Fruit fly (Drosophila melanogaster): Measurements from ENCODE around the gene Tsp66E.
A peak's percentile ranks its signal among the peaks of the same experiment; 100 is the strongest.

Tsp66E gene

dm6 chr3L:8878388-8878787, 33.9 kb upstream of the Tsp66E start:
- TF ChIP-seq CG17186 (GFP tag; optimal IDR thresholded peaks at IDR 0.05) (no peak), Asciz (GFP tag; optimal IDR thresholded peaks at IDR 0.05) (no peak), CG12104 (GFP tag; optimal IDR thresholded peaks at IDR 0.05) (no peak), Awh (GFP tag; IDR thresholded peaks at IDR 0.05) (no peak), CG13287 (GFP tag; IDR thresholded peaks at IDR 0.05; ENCODE audit: partially characterized antibody) (no peak), vfl (GFP tag; optimal IDR thresholded peaks at IDR 0.05) (no peak), hbn (GFP tag; IDR thresholded peaks at IDR 0.05; ENCODE audit: partially characterized antibody) (no peak), CG6854 (GFP tag; optimal IDR thresholded peaks at IDR 0.05) (no peak), CG11398 (GFP tag; optimal IDR thresholded peaks at IDR 0.05) (no peak), Usf (GFP tag; optimal IDR thresholded peaks at IDR 0.05) (no peak), z (GFP tag; IDR thresholded peaks at IDR 0.05) (no peak), CG11093 (GFP tag; IDR thresholded peaks at IDR 0.05) (no peak)

- TF ChIP-seq CG14667 (GFP tag; IDR thresholded peaks at IDR 0.05) (no peak), Side (GFP tag; optimal IDR thresholded peaks at IDR 0.05) (no peak), her (GFP tag; optimal IDR thresholded peaks at IDR 0.05) (no peak), Ets65A (GFP tag) (peak; percentile 62), Camta (GFP tag; optimal IDR thresholded peaks at IDR 0.05) (no peak)
These were observed 32.8 kb upstream of the Tsp66E start for dm6 chr3L:8879465-8879864.

- TF ChIP-seq bsh (GFP tag; optimal IDR thresholded peaks at IDR 0.05), result peak in 1 of 2 experiments; percentile 73
- peak; percentile 68 for TF ChIP-seq Ets65A (GFP tag)
- no peak for TF ChIP-seq CG8388 (GFP tag; optimal IDR thresholded peaks at IDR 0.05)
- no peak for TF ChIP-seq Lhr (GFP tag; optimal IDR thresholded peaks at IDR 0.05)
- no peak for TF ChIP-seq knrl (GFP tag; IDR thresholded peaks at IDR 0.05; ENCODE audit: partially characterized antibody)
These were observed 30.4 kb upstream of the Tsp66E start for dm6 chr3L:8881778-8882366.

- TF ChIP-seq CG3726 (GFP tag; IDR thresholded peaks at IDR 0.05) (no peak), Usf (GFP tag; optimal IDR thresholded peaks at IDR 0.05) (no peak), fu2 (GFP tag; optimal IDR thresholded peaks at IDR 0.05) (no peak)
These were observed 23.8 kb upstream of the Tsp66E start, which contains the start of gene CG43169 for dm6 chr3L:8888533-8888932. CG43169 (minus strand) TSS chr3L:8888633.

- TF ChIP-seq grn (GFP tag; optimal IDR thresholded peaks at IDR 0.05) (peak; percentile 63), CG9727 (GFP tag; optimal IDR thresholded peaks at IDR 0.05) (no peak), dimm (GFP tag; IDR thresholded peaks at IDR 0.05) (no peak), Hr51 (GFP tag; optimal IDR thresholded peaks at IDR 0.05) (no peak), Pdp1 (GFP tag; optimal IDR thresholded peaks at IDR 0.05) (peak in 1 of 2 experiments; percentile 98), CG13424 (tag; optimal IDR thresholded peaks at IDR 0.05) (no peak), Myb (GFP tag; optimal IDR thresholded peaks at IDR 0.05) (peak; percentile 55), CG14441 (GFP tag; IDR thresholded peaks at IDR 0.05) (no peak), gt (GFP tag; IDR thresholded peaks at IDR 0.05) (no peak), pzg (GFP tag; optimal IDR thresholded peaks at IDR 0.05) (peak; percentile 44), CG34422 (GFP tag; IDR thresholded peaks at IDR 0.05) (no peak), Adf1 (GFP tag; IDR thresholded peaks at IDR 0.05) (no peak), E2f2 (GFP tag; IDR thresholded peaks at IDR 0.05) (peak; percentile 92), Sin3A (optimal IDR thresholded peaks at IDR 0.05) (no peak), D19A (tag; optimal IDR thresholded peaks at IDR 0.05) (no peak), CG7357 (GFP tag; IDR thresholded peaks at IDR 0.05) (no peak), Lim3 (GFP tag; IDR thresholded peaks at IDR 0.05) (no peak), Vsx1 (GFP tag; optimal IDR thresholded peaks at IDR 0.05) (no peak), bcd (GFP tag; optimal IDR thresholded peaks at IDR 0.05) (no peak), Bteb2 (GFP tag; optimal IDR thresholded peaks at IDR 0.05) (no peak), NFAT (GFP tag; IDR thresholded peaks at IDR 0.05) (no peak), knrl (GFP tag; IDR thresholded peaks at IDR 0.05; ENCODE audit: partially characterized antibody) (peak; percentile 70), Dbx (GFP tag; IDR thresholded peaks at IDR 0.05) (no peak)
These were observed 21.1 kb upstream of the Tsp66E start, which contains the start of gene Mcm7 for dm6 chr3L:8891167-8891618. Mcm7 (plus strand) TSS chr3L:8891596.
